Worm (Caenorhabditis elegans): ENCODE results near the gene T21D12.7.

DNA sequence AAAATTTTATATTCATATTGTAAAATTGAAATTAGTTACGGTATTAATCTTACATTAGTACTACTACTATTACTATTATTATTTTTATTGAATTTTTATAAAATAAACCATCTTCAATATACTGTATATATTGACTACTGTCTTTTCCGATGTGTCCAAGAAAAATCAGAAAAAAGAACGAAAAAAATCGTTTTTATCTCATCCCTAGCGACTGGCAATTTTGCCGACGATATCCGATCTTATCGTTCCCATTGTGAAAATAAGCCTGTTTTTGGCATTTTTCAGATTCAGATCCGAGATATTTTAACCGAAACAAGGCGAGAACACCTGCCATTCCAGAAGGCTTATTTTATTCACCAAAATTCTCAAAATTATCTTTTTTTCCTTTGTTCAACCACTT lies 39.3 kb upstream of the T21D12.7 start, which contains the start of gene F18F11.4:
- TF ChIP-seq ama-1 (optimal IDR thresholded peaks at IDR 0.05), result no peak
- TF ChIP-seq pes-1 (GFP tag; IDR thresholded peaks at IDR 0.05), result no peak
- no peak for TF ChIP-seq sea-1 (GFP tag; conservative IDR thresholded peaks at IDR 0.05)
- TF ChIP-seq flt-1 (GFP tag; IDR thresholded peaks at IDR 0.05), result no peak

Data from whole organism, early embryonic.